Worm (Caenorhabditis elegans) whole organism, young adult: Measurements from ENCODE around the gene ifet-1.

Source experiments
- F33H1.4 ChIP-seq: fragments of 200-800 bp; sonication (Bioruptor generic); IDR thresholded peaks from 2 replicates; pipeline ENCODE4 v1.3.6; 2022; ENCODE audit warnings: missing genetic modification reagents, missing genetic modification characterization, missing compliant biosample characterization
- T07F8.4 ChIP-seq: sonication (generic microtip); optimal IDR thresholded peaks from 2 replicates; lab custom pipeline; 2016; ENCODE audit warnings: mild to moderate bottlenecking, missing genetic modification characterization, moderate library complexity, missing compliant biosample characterization
- Y67H2A.10 ChIP-seq: fragments of 200-800 bp; sonication (Bioruptor generic); conservative IDR thresholded peaks from 2 replicates; pipeline ENCODE4 v1.3.6; 2022; ENCODE audit warnings: missing genetic modification reagents, missing genetic modification characterization, missing compliant biosample characterization
- ZK185.1 ChIP-seq: sonication (generic microtip); optimal IDR thresholded peaks from 2 replicates; lab custom pipeline; 2016; ENCODE audit warnings: mild to moderate bottlenecking, missing genetic modification characterization, missing compliant biosample characterization; ENCODE audit not compliant: poor library complexity, severe bottlenecking
- akir-1 ChIP-seq: fragments of 200-800 bp; sonication (Bioruptor generic); optimal IDR thresholded peaks from 2 replicates; lab custom pipeline; 2018; ENCODE audit warnings: mild to moderate bottlenecking, missing genetic modification characterization, moderate library complexity, missing compliant biosample characterization
- ama-1 ChIP-seq, 3 experiments: fragments of 150-350 bp in 1 of 3; sonication (generic microtip) in 2 of 3; optimal IDR thresholded peaks; 2 replicates each; lab custom pipeline; 2014 to 2018; ENCODE audit warnings: missing biosample characterization in 2 of 3, missing genetic modification characterization in 2 of 3, missing genetic modification reagents in 2 of 3
- atf-7 ChIP-seq: sonication (generic microtip); optimal IDR thresholded peaks from 2 replicates; lab custom pipeline; 2017; ENCODE audit warnings: mild to moderate bottlenecking, missing genetic modification characterization, missing compliant biosample characterization
- athp-1 ChIP-seq: sonication (generic microtip); optimal IDR thresholded peaks from 2 replicates; lab custom pipeline; 2017; ENCODE audit warnings: mild to moderate bottlenecking, missing genetic modification characterization, missing compliant biosample characterization
- attf-6 ChIP-seq: fragments of 200-800 bp; sonication (Bioruptor generic); IDR thresholded peaks from 2 replicates; pipeline ENCODE4 v1.3.6; 2022; ENCODE audit warnings: missing genetic modification reagents, missing genetic modification characterization, missing compliant biosample characterization
- bed-1 ChIP-seq: fragments of 200-800 bp; sonication (Bioruptor generic); IDR thresholded peaks from 2 replicates; pipeline ENCODE4 v1.3.6; 2022; ENCODE audit warnings: missing genetic modification reagents, missing genetic modification characterization, missing compliant biosample characterization
- bed-2 ChIP-seq: fragments of 200-800 bp; sonication (Bioruptor generic); IDR thresholded peaks from 2 replicates; pipeline ENCODE4 v1.3.6; 2022; ENCODE audit warnings: missing genetic modification reagents, missing genetic modification characterization, missing compliant biosample characterization
- ceh-40 ChIP-seq: fragments of 200-800 bp; sonication (Bioruptor generic); IDR thresholded peaks from 2 replicates; pipeline ENCODE4 v1.3.6; 2022; ENCODE audit warnings: missing genetic modification characterization, missing compliant biosample characterization
- chd-7 ChIP-seq: sonication (generic microtip); optimal IDR thresholded peaks from 2 replicates; lab custom pipeline; 2016; ENCODE audit warnings: mild to moderate bottlenecking, missing genetic modification characterization, moderate library complexity, missing compliant biosample characterization
- dpl-1 ChIP-seq: fragments of 150-350 bp; optimal IDR thresholded peaks from 2 replicates; lab custom pipeline; 2014; ENCODE audit warnings: missing biosample characterization, missing genetic modification reagents, missing genetic modification characterization
- egl-18 ChIP-seq: fragments of 200-800 bp; sonication (Bioruptor generic); IDR thresholded peaks from 2 replicates; pipeline ENCODE4 v1.3.6; 2022; ENCODE audit warnings: missing genetic modification reagents, missing genetic modification characterization, missing compliant biosample characterization
- him-1 ChIP-seq: sonication (generic microtip); optimal IDR thresholded peaks from 2 replicates; lab custom pipeline; 2016; ENCODE audit warnings: missing genotype, missing genetic modification reagents, missing genetic modification characterization, missing compliant biosample characterization
- hmg-20 ChIP-seq: fragments of 200-800 bp; sonication (Bioruptor generic); IDR thresholded peaks from 2 replicates; pipeline ENCODE4 v1.3.6; 2022; ENCODE audit warnings: missing genetic modification reagents, missing genetic modification characterization, missing compliant biosample characterization
- let-526 ChIP-seq: fragments of 200-800 bp; sonication (Bioruptor generic); IDR thresholded peaks from 2 replicates; pipeline ENCODE4 v1.3.6; 2022; ENCODE audit warnings: missing genetic modification reagents, missing genetic modification characterization, missing compliant biosample characterization
- let-607 ChIP-seq, 2 experiments: fragments of 200-800 bp in 1 of 2; sonication (Bioruptor generic) in 1 of 2; sonication (generic microtip) in 1 of 2; optimal IDR thresholded peaks; 2 replicates each; lab custom pipeline; 2016 to 2018; ENCODE audit warnings: mild to moderate bottlenecking in 2 of 2, missing compliant biosample characterization in 2 of 2, missing genetic modification characterization in 2 of 2, moderate library complexity in 2 of 2, missing genotype in 1 of 2
- lin-40 ChIP-seq: sonication (generic microtip); optimal IDR thresholded peaks from 2 replicates; lab custom pipeline; 2016; ENCODE audit warnings: missing genetic modification characterization, mild to moderate bottlenecking, missing compliant biosample characterization, missing genotype, missing genetic modification reagents
- lir-1 ChIP-seq: fragments of 200-800 bp; sonication (Bioruptor generic); conservative IDR thresholded peaks from 2 replicates; pipeline ENCODE4 v1.3.6; 2022; ENCODE audit warnings: missing genetic modification reagents, missing genetic modification characterization, missing compliant biosample characterization
- lsl-1 ChIP-seq: fragments of 200-800 bp; sonication (Bioruptor generic); optimal IDR thresholded peaks from 2 replicates; lab custom pipeline; 2018; ENCODE audit warnings: mild to moderate bottlenecking, missing genetic modification characterization, moderate library complexity, missing compliant biosample characterization
- lsy-27 ChIP-seq: sonication (generic microtip); optimal IDR thresholded peaks from 2 replicates; lab custom pipeline; 2017; ENCODE audit warnings: missing genetic modification characterization, mild to moderate bottlenecking, missing compliant biosample characterization, antibody characterized with exemption, missing genotype, borderline replicate concordance; ENCODE audit not compliant: insufficient read depth
- madf-10 ChIP-seq: sonication (generic microtip); optimal IDR thresholded peaks from 2 replicates; lab custom pipeline; 2016; ENCODE audit warnings: mild to moderate bottlenecking, missing genetic modification characterization, missing compliant biosample characterization
- madf-6 ChIP-seq: fragments of 200-800 bp; sonication (Bioruptor generic); IDR thresholded peaks from 2 replicates; pipeline ENCODE4 v1.3.6; 2022; ENCODE audit warnings: missing genetic modification reagents, missing genetic modification characterization, missing compliant biosample characterization
- mcd-1 ChIP-seq: fragments of 200-800 bp; sonication (Bioruptor generic); IDR thresholded peaks from 2 replicates; pipeline ENCODE4 v1.3.6; 2022; ENCODE audit warnings: missing genetic modification reagents, missing genetic modification characterization, missing compliant biosample characterization
- nfyb-1 ChIP-seq: fragments of 200-800 bp; sonication (Bioruptor generic); IDR thresholded peaks from 2 replicates; pipeline ENCODE4 v1.3.6; 2022; ENCODE audit warnings: missing genetic modification reagents, missing genetic modification characterization, missing compliant biosample characterization
- nhr-27 ChIP-seq: fragments of 200-800 bp; sonication (Bioruptor generic); optimal IDR thresholded peaks from 2 replicates; lab custom pipeline; 2018; ENCODE audit warnings: mild to moderate bottlenecking, missing genetic modification characterization, moderate library complexity, missing compliant biosample characterization
- nhr-80 ChIP-seq: sonication (generic microtip); optimal IDR thresholded peaks from 2 replicates; lab custom pipeline; 2016; ENCODE audit warnings: missing genetic modification characterization, missing compliant biosample characterization
- nhr-90 ChIP-seq: sonication (generic microtip); optimal IDR thresholded peaks from 2 replicates; lab custom pipeline; 2016; ENCODE audit warnings: missing genotype, mild to moderate bottlenecking, missing genetic modification characterization, missing compliant biosample characterization
- pbrm-1 ChIP-seq: fragments of 200-800 bp; sonication (Bioruptor generic); IDR thresholded peaks from 2 replicates; pipeline ENCODE4 v1.3.6; 2022; ENCODE audit warnings: missing genetic modification reagents, missing genetic modification characterization, missing compliant biosample characterization
- sdz-38 ChIP-seq: sonication (generic microtip); optimal IDR thresholded peaks from 2 replicates; lab custom pipeline; 2016; ENCODE audit warnings: missing genotype, missing genetic modification characterization, missing compliant biosample characterization
- snpc-1.1 ChIP-seq: sonication (generic microtip); optimal IDR thresholded peaks from 2 replicates; lab custom pipeline; 2017; ENCODE audit warnings: missing genetic modification characterization, mild to moderate bottlenecking, missing compliant biosample characterization, antibody characterized with exemption, moderate library complexity, missing genotype, missing genetic modification reagents; ENCODE audit not compliant: insufficient read depth
- snpc-1.3 ChIP-seq: sonication (generic microtip); optimal IDR thresholded peaks from 2 replicates; lab custom pipeline; 2017; ENCODE audit warnings: missing genetic modification characterization, mild to moderate bottlenecking, missing compliant biosample characterization, antibody characterized with exemption, moderate library complexity, missing genotype, missing genetic modification reagents; ENCODE audit not compliant: insufficient read depth
- snpc-4 ChIP-seq, 5 experiments: fragments of 150-350 bp in 1 of 5; sonication (generic microtip) in 4 of 5; optimal IDR thresholded peaks; 2 replicates each; lab custom pipeline; 2014 to 2018; ENCODE audit warnings: missing genetic modification characterization in 5 of 5, missing biosample characterization in 3 of 5, antibody characterized with exemption in 2 of 5, mild to moderate bottlenecking in 2 of 5, missing compliant biosample characterization in 2 of 5, missing genotype in 2 of 5, moderate library complexity in 2 of 5, missing genetic modification reagents in 1 of 5
- sptf-2 ChIP-seq: fragments of 200-800 bp; sonication (Bioruptor generic); optimal IDR thresholded peaks from 2 replicates; lab custom pipeline; 2018; ENCODE audit warnings: mild to moderate bottlenecking, missing genetic modification characterization, missing compliant biosample characterization
- tbp1 ChIP-seq: fragments of 200-800 bp; sonication (Bioruptor generic); optimal IDR thresholded peaks from 2 replicates; lab custom pipeline; 2018; ENCODE audit warnings: mild to moderate bottlenecking, missing genetic modification characterization, missing compliant biosample characterization
- xnd-1 ChIP-seq: sonication (generic microtip); optimal IDR thresholded peaks from 2 replicates; lab custom pipeline; 2016; ENCODE audit warnings: missing genotype, missing genetic modification reagents, missing genetic modification characterization, missing compliant biosample characterization
- zfh-2 ChIP-seq: fragments of 200-800 bp; sonication (Bioruptor generic); conservative IDR thresholded peaks from 2 replicates; pipeline ENCODE4 v1.3.6; 2022; ENCODE audit warnings: missing genetic modification reagents, missing genetic modification characterization, missing compliant biosample characterization
- ztf-18 ChIP-seq: sonication (generic microtip); optimal IDR thresholded peaks from 2 replicates; lab custom pipeline; 2016; ENCODE audit warnings: missing genotype, mild to moderate bottlenecking, missing genetic modification characterization, missing compliant biosample characterization
- ztf-22 ChIP-seq: fragments of 200-800 bp; sonication (Bioruptor generic); optimal IDR thresholded peaks from 2 replicates; lab custom pipeline; 2018; ENCODE audit warnings: mild to moderate bottlenecking, missing genetic modification characterization, moderate library complexity, missing compliant biosample characterization
- ztf-6 ChIP-seq: fragments of 200-800 bp; sonication (Bioruptor generic); IDR thresholded peaks from 2 replicates; pipeline ENCODE4 v1.3.6; 2022; ENCODE audit warnings: missing genetic modification reagents, missing genetic modification characterization, missing compliant biosample characterization

Gene ifet-1

ce11 chrIII:4502559-4503240, 27.8 kb upstream of the ifet-1 start:
- no peak for TF ChIP-seq ztf-6 (GFP tag; lab: Robert Waterston, UW)
- TF ChIP-seq nfyb-1 (GFP tag; lab: Robert Waterston, UW): peak; percentile 48; the same call in 1 of the 2 replicates
- TF ChIP-seq zfh-2 (GFP tag; lab: Robert Waterston, UW): 0 out of 2 replicates have a peak, but pooled peaks have one; percentile 40
- TF ChIP-seq atf-7: peak; percentile 94
- TF ChIP-seq ztf-18 (tag; lab: Kevin White, UChicago): no peak
- TF ChIP-seq nhr-80 (tag; lab: Kevin White, UChicago): peak; percentile 61

- TF ChIP-seq madf-6 (GFP tag; lab: Robert Waterston, UW) (peak; percentile 27), snpc-1.1 (tag; lab: Kevin White, UChicago) (no peak), mcd-1 (GFP tag; lab: Robert Waterston, UW) (no peak), ceh-40 (no peak), ztf-22 (GFP tag; lab: Kevin White, UChicago) (no peak), nhr-90 (tag; lab: Kevin White, UChicago) (no peak), nhr-80 (tag; lab: Kevin White, UChicago) (no peak), hmg-20 (GFP tag; lab: Robert Waterston, UW) (no peak), chd-7 (tag; lab: Kevin White, UChicago) (no peak), lin-40 (no peak), egl-18 (no peak), sptf-2 (GFP tag; lab: Kevin White, UChicago) (no peak), F33H1.4 (GFP tag; lab: Robert Waterston, UW) (no peak), snpc-1.3 (tag; lab: Kevin White, UChicago) (peak; percentile 27), ama-1 (optimal IDR thresholded peaks at IDR 0.05; lab: Kevin White, UChicago) (peak; percentile 14), ama-1 (GFP tag; optimal IDR thresholded peaks at IDR 0.05; lab: Kevin White, UChicago) (no peak), snpc-4 (GFP tag; optimal IDR thresholded peaks at IDR 0.05; lab: Kevin White, UChicago) (no peak), snpc-4 (tag; optimal IDR thresholded peaks at IDR 0.05; lab: Kevin White, UChicago) (no peak), dpl-1 (GFP tag; lab: Kevin White, UChicago) (no peak), nhr-27 (tag; lab: Kevin White, UChicago) (no peak), lsl-1 (GFP tag; lab: Kevin White, UChicago) (no peak)
Observed at ce11 chrIII:4498938-4499337, 24.0 kb upstream of the ifet-1 start, which contains the start of the genes C07G2.5 and atf-7. Gene C07G2.5 (minus strand): TSS chrIII:4499038. Gene atf-7 (minus strand): TSS chrIII:4499045.

ce11 chrIII:4496085-4496484, 21.1 kb upstream of the ifet-1 start:
- 0 out of 2 replicates have a peak, but pooled peaks have one; percentile 13 for TF ChIP-seq pbrm-1 (GFP tag; lab: Robert Waterston, UW)
- no peak for TF ChIP-seq attf-6 (GFP tag; lab: Robert Waterston, UW)
- TF ChIP-seq him-1 (tag; lab: Kevin White, UChicago): no peak
- TF ChIP-seq hmg-20 (GFP tag; lab: Robert Waterston, UW): no peak
- no peak for TF ChIP-seq sdz-38 (tag; lab: Kevin White, UChicago)
- TF ChIP-seq madf-10 (tag; lab: Kevin White, UChicago): peak; percentile 20
- peak; percentile 42 for TF ChIP-seq tbp1 (GFP tag; lab: Kevin White, UChicago)
- no peak for TF ChIP-seq T07F8.4 (tag; lab: Kevin White, UChicago)
- no peak for TF ChIP-seq lsy-27 (tag; lab: Kevin White, UChicago)
- peak; percentile 33 to 35 for TF ChIP-seq let-607 (tag; optimal IDR thresholded peaks at IDR 0.05; lab: Kevin White, UChicago)
- 0 out of 2 replicates have a peak, but pooled peaks have one; percentile 20 for TF ChIP-seq let-526
- no peak for TF ChIP-seq xnd-1 (tag; lab: Kevin White, UChicago)
- no peak for TF ChIP-seq nhr-27 (tag; lab: Kevin White, UChicago)
- TF ChIP-seq Y67H2A.10 (GFP tag; lab: Robert Waterston, UW): no peak
- no peak for TF ChIP-seq lir-1 (GFP tag; lab: Robert Waterston, UW)
- TF ChIP-seq akir-1 (GFP tag; lab: Kevin White, UChicago): no peak
- peak; percentile 82 for TF ChIP-seq nfyb-1 (GFP tag; lab: Robert Waterston, UW)
- no peak for TF ChIP-seq bed-1 (GFP tag; lab: Robert Waterston, UW)
- TF ChIP-seq ZK185.1: peak; percentile 63
- no peak for TF ChIP-seq athp-1 (tag; lab: Kevin White, UChicago)
- no peak for TF ChIP-seq bed-2
